Worm (Caenorhabditis elegans): ENCODE data around the gene tac-1.

- TF ChIP-seq sox-4 (tag; optimal IDR thresholded peaks at IDR 0.05) (no peak), pag-3 (tag; optimal IDR thresholded peaks at IDR 0.05; ENCODE audit: borderline replicate concordance) (no peak), ceh-9 (tag; optimal IDR thresholded peaks at IDR 0.05) (no peak), nfya-1 (tag; optimal IDR thresholded peaks at IDR 0.05) (no peak), ceh-48 (tag; optimal IDR thresholded peaks at IDR 0.05) (no peak), nhr-11 (tag; optimal IDR thresholded peaks at IDR 0.05) (no peak), rnt-1 (tag; optimal IDR thresholded peaks at IDR 0.05) (no peak)
Measured at ce11 chrII:14705215-14705614, 48.5 kb downstream of the tac-1 start, which contains the start of gene C09F9.2.
